Worm (Caenorhabditis elegans) whole organism, L4 larva: Measurements from ENCODE around the gene C18D4.3.

ENCODE experiments used
- D1046.2 ChIP-seq: fragments of 200-800 bp; sonication (Bioruptor generic); IDR thresholded peaks from 2 replicates; pipeline ENCODE4 v1.3.6; 2022; ENCODE audit warnings: missing genetic modification characterization, missing compliant biosample characterization
- F10B5.3 ChIP-seq: sonication (generic microtip); optimal IDR thresholded peaks from 2 replicates; lab custom pipeline; 2016; ENCODE audit warnings: mild to moderate bottlenecking, missing genetic modification characterization, missing compliant biosample characterization
- F37D6.2 ChIP-seq: sonication (generic microtip); optimal IDR thresholded peaks from 2 replicates; lab custom pipeline; 2016; ENCODE audit warnings: mild to moderate bottlenecking, missing genetic modification characterization, missing compliant biosample characterization
- Y105C5A.15 ChIP-seq: fragments of 200-800 bp; sonication (Bioruptor generic); IDR thresholded peaks from 2 replicates; pipeline ENCODE4 v1.3.6; 2022; ENCODE audit warnings: missing genetic modification characterization, missing compliant biosample characterization
- Y5F2A.4 ChIP-seq: fragments of 200-800 bp; sonication (Bioruptor generic); optimal IDR thresholded peaks from 2 replicates; lab custom pipeline; 2018; ENCODE audit warnings: mild to moderate bottlenecking, missing genetic modification characterization, missing compliant biosample characterization
- aha-1 ChIP-seq: fragments of 150-350 bp; peaks from one replicate; lab custom pipeline; 2014; ENCODE audit warnings: missing biosample characterization, missing genetic modification characterization
- ceh-44 ChIP-seq: fragments of 200-800 bp; sonication (Bioruptor generic); IDR thresholded peaks from 2 replicates; pipeline ENCODE4 v1.3.6; 2022; ENCODE audit warnings: missing genetic modification reagents, missing genetic modification characterization, missing compliant biosample characterization
- ces-1 ChIP-seq: fragments of 150-350 bp; sonication (generic microtip); optimal IDR thresholded peaks from 4 replicates; lab custom pipeline; 2014; ENCODE audit warnings: missing biosample characterization, missing genetic modification reagents, missing genetic modification characterization
- daf-12 ChIP-seq: fragments of 150-350 bp; optimal IDR thresholded peaks from 2 replicates; lab custom pipeline; 2014; ENCODE audit warnings: missing biosample characterization, missing genetic modification reagents, missing genetic modification characterization
- dmd-8 ChIP-seq: fragments of 200-800 bp; sonication (Bioruptor generic); IDR thresholded peaks from 2 replicates; pipeline ENCODE4 v1.3.6; 2022; ENCODE audit warnings: missing genetic modification characterization, missing compliant biosample characterization
- fkh-10 ChIP-seq: fragments of 150-350 bp; optimal IDR thresholded peaks from 2 replicates; lab custom pipeline; 2014; ENCODE audit warnings: missing biosample characterization, missing genetic modification reagents, missing genetic modification characterization
- hlh-30 ChIP-seq: sonication (generic microtip); optimal IDR thresholded peaks from 2 replicates; lab custom pipeline; 2017; ENCODE audit warnings: antibody characterized with exemption, mild to moderate bottlenecking, missing genetic modification characterization, missing compliant biosample characterization; ENCODE audit not compliant: insufficient read depth
- lin-1 ChIP-seq: fragments of 200-800 bp; sonication (Bioruptor generic); IDR thresholded peaks from 2 replicates; pipeline ENCODE4 v1.3.6; 2022; ENCODE audit warnings: missing genetic modification reagents, missing genetic modification characterization, missing compliant biosample characterization
- lin-13 ChIP-seq: fragments of 150-350 bp; optimal IDR thresholded peaks from 2 replicates; lab custom pipeline; 2014; ENCODE audit warnings: missing biosample characterization, missing genetic modification reagents, missing genetic modification characterization
- lin-29 ChIP-seq: fragments of 200-800 bp; sonication (Bioruptor generic); IDR thresholded peaks from 2 replicates; pipeline ENCODE4 v1.3.6; 2022; ENCODE audit warnings: missing genetic modification reagents, missing genetic modification characterization, missing compliant biosample characterization
- lin-39 ChIP-seq: fragments of 150-350 bp; optimal IDR thresholded peaks from 2 replicates; lab custom pipeline; 2014; ENCODE audit warnings: missing biosample characterization, missing genetic modification reagents, missing genetic modification characterization
- lir-3 ChIP-seq: sonication (generic microtip); optimal IDR thresholded peaks from 2 replicates; lab custom pipeline; 2016; ENCODE audit warnings: mild to moderate bottlenecking, missing genetic modification characterization, missing compliant biosample characterization
- lsy-2 ChIP-seq, 2 experiments: fragments of 150-350 bp in 1 of 2; sonication (generic microtip) in 1 of 2; optimal IDR thresholded peaks; 2 replicates each; lab custom pipeline; 2014 to 2017; ENCODE audit warnings: missing biosample characterization in 2 of 2, missing genetic modification characterization in 2 of 2
- mdl-1 ChIP-seq, 2 experiments: fragments of 150-350 bp in 1 of 2; sonication (generic microtip) in 1 of 2; optimal IDR thresholded peaks; 2 replicates each; lab custom pipeline; 2014 to 2017; ENCODE audit warnings: missing biosample characterization in 2 of 2, missing genetic modification characterization in 2 of 2
- mdt-29 ChIP-seq: fragments of 200-800 bp; sonication (Bioruptor generic); IDR thresholded peaks from 2 replicates; pipeline ENCODE4 v1.3.6; 2022; ENCODE audit warnings: missing genetic modification reagents, missing genetic modification characterization, missing compliant biosample characterization
- nhr-28 ChIP-seq: fragments of 150-350 bp; optimal IDR thresholded peaks from 2 replicates; lab custom pipeline; 2014; ENCODE audit warnings: missing biosample characterization, missing genetic modification characterization
- pqm-1 ChIP-seq: sonication (generic microtip); optimal IDR thresholded peaks from 2 replicates; lab custom pipeline; 2017; ENCODE audit warnings: missing biosample characterization, missing genetic modification characterization
- sdz-12 ChIP-seq: fragments of 200-800 bp; sonication (Bioruptor generic); optimal IDR thresholded peaks from 2 replicates; lab custom pipeline; 2018; ENCODE audit warnings: mild to moderate bottlenecking, missing genetic modification characterization, missing compliant biosample characterization
- set-16 ChIP-seq: fragments of 200-800 bp; sonication (Bioruptor generic); IDR thresholded peaks from 2 replicates; pipeline ENCODE4 v1.3.6; 2022; ENCODE audit warnings: missing genetic modification reagents, missing genetic modification characterization, missing compliant biosample characterization
- unc-130 ChIP-seq: sonication (generic microtip); optimal IDR thresholded peaks from 2 replicates; lab custom pipeline; 2016; ENCODE audit warnings: missing genetic modification reagents, missing genetic modification characterization, missing compliant biosample characterization
- zfp-2 ChIP-seq: sonication (generic microtip); optimal IDR thresholded peaks from 2 replicates; lab custom pipeline; 2016; ENCODE audit warnings: mild to moderate bottlenecking, missing genetic modification characterization, missing compliant biosample characterization
- ztf-11 ChIP-seq: fragments of 150-350 bp; optimal IDR thresholded peaks from 2 replicates; lab custom pipeline; 2014; ENCODE audit warnings: missing biosample characterization, missing genetic modification characterization

Gene C18D4.3

ce11 chrV:17506289-17506688 lies 26.3 kb downstream of the C18D4.3 start, which contains the start of gene srw-31:
srw-31 (plus strand) TSS chrV:17506589.
- TF ChIP-seq Y105C5A.15 (GFP tag; lab: Robert Waterston, UW), result no peak
- TF ChIP-seq, all 104 proteins: peak for 0

- no peak for TF ChIP-seq fkh-10 (GFP tag; lab: Kevin White, UChicago)
- TF ChIP-seq Y5F2A.4 (GFP tag; lab: Kevin White, UChicago), result no peak
- TF ChIP-seq set-16 (GFP tag; lab: Robert Waterston, UW), result peak; percentile 65
- no peak for TF ChIP-seq D1046.2 (GFP tag; lab: Robert Waterston, UW)
- TF ChIP-seq lsy-2 (tag; optimal IDR thresholded peaks at IDR 0.05; lab: Kevin White, UChicago), result no peak
- no peak for TF ChIP-seq nhr-28 (tag; lab: Kevin White, UChicago)
- 0 out of 2 replicates have a peak, but pooled peaks have one; percentile 25 for TF ChIP-seq ceh-44
- TF ChIP-seq lir-3 (tag; lab: Kevin White, UChicago), result no peak
Measured at ce11 chrV:17500055-17500454, 32.5 kb downstream of the C18D4.3 start.

ce11 chrV:17496071-17496470 lies 36.5 kb downstream of the C18D4.3 start, which contains the start of gene srh-118:
srh-118 (minus strand) TSS chrV:17496171.
- TF ChIP-seq unc-130 (GFP tag; lab: Kevin White, UChicago), result no peak
- TF ChIP-seq daf-12 (tag; lab: Kevin White, UChicago), result no peak
- no peak for TF ChIP-seq ztf-11 (tag; lab: Kevin White, UChicago)
- TF ChIP-seq Y5F2A.4 (GFP tag; lab: Kevin White, UChicago), result no peak
- TF ChIP-seq zfp-2, result no peak
- no peak for TF ChIP-seq lin-13 (GFP tag; lab: Kevin White, UChicago)
- no peak for TF ChIP-seq F10B5.3 (tag; lab: Kevin White, UChicago)
- TF ChIP-seq, all 104 proteins: peak for 0

ce11 chrV:17493732-17494131 lies 38.9 kb downstream of the C18D4.3 start, which contains the start of gene fbxa-102:
fbxa-102 (minus strand) TSS chrV:17493832.
- TF ChIP-seq F10B5.3 (tag; lab: Kevin White, UChicago), result no peak
- TF ChIP-seq hlh-30 (tag; lab: Kevin White, UChicago), result no peak
- TF ChIP-seq ces-1 (GFP tag; lab: Kevin White, UChicago), result no peak
- TF ChIP-seq lin-1 (GFP tag; lab: Robert Waterston, UW), result no peak
- TF ChIP-seq lin-29 (GFP tag; lab: Robert Waterston, UW), result no peak

ce11 chrV:17486034-17486433 lies 46.6 kb downstream of the C18D4.3 start, which contains the start of gene scl-24:
scl-24 (plus strand) TSS chrV:17486334.
- TF ChIP-seq lin-39 (no peak), mdl-1 (tag; optimal IDR thresholded peaks at IDR 0.05; lab: Kevin White, UChicago) (no peak), aha-1 (tag; lab: Kevin White, UChicago) (peak; percentile 8), unc-130 (GFP tag; lab: Kevin White, UChicago) (no peak)

- TF ChIP-seq F37D6.2 (tag; lab: Kevin White, UChicago), result no peak
- no peak for TF ChIP-seq lsy-2 (tag; optimal IDR thresholded peaks at IDR 0.05; lab: Kevin White, UChicago)
- TF ChIP-seq dmd-8 (GFP tag; lab: Robert Waterston, UW), result no peak
- TF ChIP-seq sdz-12 (GFP tag; lab: Kevin White, UChicago), result no peak
- no peak for TF ChIP-seq ztf-11 (tag; lab: Kevin White, UChicago)
- no peak for TF ChIP-seq pqm-1 (tag; lab: Kevin White, UChicago)
- no peak for TF ChIP-seq mdt-29
Measured at ce11 chrV:17485078-17485477, 47.5 kb downstream of the C18D4.3 start, which contains the start of gene srh-111. srh-111 (minus strand) TSS chrV:17485178.
